Fruit fly (Drosophila melanogaster) whole organism, prepupa: ENCODE data around the gene Trf.

Experiments used
- CG16779 ChIP-seq: fragments of 200-800 bp; sonication (Bioruptor generic); optimal IDR thresholded peaks from 3 replicates; lab custom pipeline; 2017; ENCODE audit warnings: missing biosample characterization, mild to moderate bottlenecking, missing genetic modification characterization
- CG4318 ChIP-seq: fragments of 200-800 bp; sonication (Bioruptor generic); optimal IDR thresholded peaks from 3 replicates; lab custom pipeline; 2017; ENCODE audit warnings: missing biosample characterization, mild to moderate bottlenecking, missing genetic modification characterization
- CG6276 ChIP-seq: fragments of 200-800 bp; sonication (Bioruptor generic); optimal IDR thresholded peaks from 2 replicates; lab custom pipeline; 2017; ENCODE audit warnings: missing biosample characterization, mild to moderate bottlenecking, missing genetic modification characterization

DNA sequence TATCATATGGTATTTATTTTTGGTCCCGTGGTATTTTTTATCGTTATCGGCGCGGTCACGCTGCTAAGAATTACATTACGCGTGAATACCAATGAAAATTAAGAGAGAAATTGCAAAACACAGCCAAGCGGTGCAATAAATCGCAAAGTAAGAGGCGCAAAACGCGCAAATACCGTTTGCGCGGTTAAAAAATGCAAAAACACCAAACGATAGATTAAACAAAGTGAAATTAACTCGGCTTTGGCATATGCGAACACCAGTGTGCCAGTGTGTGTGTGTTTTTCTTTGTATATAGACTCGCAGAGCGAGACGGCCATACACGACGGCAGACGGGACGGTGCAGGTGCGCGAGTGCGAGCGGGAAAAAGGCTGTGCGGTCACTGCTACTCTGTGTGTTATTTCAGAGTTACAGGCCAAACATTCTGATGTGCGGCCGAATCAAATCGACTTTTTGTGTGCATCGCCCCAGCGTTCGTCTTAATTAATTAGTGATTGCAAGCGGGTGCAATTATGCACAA is 41.9 kb upstream of the Trf start, which contains the start of gene Cka:
- no peak for TF ChIP-seq CG4318 (GFP tag; lab: Kevin White, UChicago)
- no peak for TF ChIP-seq CG16779 (tag; lab: Kevin White, UChicago)
- TF ChIP-seq CG6276: no peak
